Worm (Caenorhabditis elegans): ENCODE data around the gene M04B2.6.
A peak's percentile ranks its signal among the peaks of the same experiment; 100 is the strongest.
"Not testable (repeated sequence)": the region's sequence is repeated elsewhere in the genome, so short reads cannot be mapped to it uniquely, and the experiment has no call there.

Gene M04B2.6

DNA sequence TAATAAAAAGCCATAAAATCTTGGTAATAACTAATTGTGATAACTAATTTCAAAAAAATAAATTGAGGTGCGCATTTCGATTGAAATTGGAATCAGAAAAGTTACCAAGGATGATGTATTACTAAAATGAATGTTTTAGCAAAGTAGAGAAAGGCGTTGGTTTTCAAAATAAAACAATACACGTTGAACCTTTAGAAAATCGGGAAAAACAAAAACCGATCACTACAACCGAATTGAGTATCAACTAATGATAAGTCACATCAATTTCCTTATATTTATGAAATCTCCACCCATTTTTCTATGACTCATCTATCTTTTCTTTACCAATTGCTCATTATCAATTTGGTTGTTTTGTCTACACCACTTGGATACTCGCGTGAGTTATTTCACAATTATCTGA lies 10.1 kb downstream of the M04B2.6 start, which contains the start of gene H21P03.10:
H21P03.10 (plus strand) TSS at position 301 of the 400 bp plus-strand sequence.
- TF ChIP-seq snpc-1.1 (tag; optimal IDR thresholded peaks at IDR 0.05; ENCODE audit: insufficient read depth) (no peak), snpc-1.3 (tag; optimal IDR thresholded peaks at IDR 0.05; ENCODE audit: insufficient read depth) (no peak), egl-44 (GFP tag; IDR thresholded peaks at IDR 0.05) (no peak), unc-62 (GFP tag; optimal IDR thresholded peaks at IDR 0.05) (no peak), dox-1 (GFP tag; IDR thresholded peaks at IDR 0.05) (no peak), C17E4.6 (GFP tag; IDR thresholded peaks at IDR 0.05) (no peak), madf-3 (GFP tag; IDR thresholded peaks at IDR 0.05) (no peak), F10E7.11 (tag; optimal IDR thresholded peaks at IDR 0.05) (no peak), ets-4 (GFP tag; optimal IDR thresholded peaks at IDR 0.05) (no peak), mel-28 (tag; optimal IDR thresholded peaks at IDR 0.05; ENCODE audit: borderline replicate concordance) (no peak), B0336.3 (GFP tag; IDR thresholded peaks at IDR 0.05) (no peak), D2030.7 (GFP tag; IDR thresholded peaks at IDR 0.05) (no peak), pha-4 (tag; optimal IDR thresholded peaks at IDR 0.05) (no peak), ceh-27 (GFP tag; optimal IDR thresholded peaks at IDR 0.05) (no peak), mes-4 (tag; optimal IDR thresholded peaks at IDR 0.05) (no peak), attf-3 (GFP tag; conservative IDR thresholded peaks at IDR 0.05) (no peak), ceh-91 (GFP tag; IDR thresholded peaks at IDR 0.05) (no peak)

DNA sequence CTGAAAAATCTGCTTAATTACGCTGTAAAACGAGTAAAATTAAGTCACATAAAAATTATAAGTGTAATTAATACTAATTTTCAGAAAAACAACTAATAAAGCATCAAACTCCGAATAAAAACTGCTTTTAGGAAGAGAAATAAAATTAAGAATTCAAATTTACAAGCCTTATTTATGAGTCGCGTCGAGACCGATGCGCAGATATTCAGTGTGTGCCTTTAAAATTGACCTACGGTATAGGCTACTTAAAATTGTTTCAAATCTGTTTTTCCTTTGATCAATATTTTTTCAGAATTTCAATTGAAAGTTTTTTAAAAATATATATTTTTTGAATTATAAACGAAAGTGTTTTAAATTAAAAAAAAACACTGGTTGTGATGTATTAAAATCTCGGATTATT lies 12.4 kb downstream of the M04B2.6 start, which contains the start of gene sms-1:
sms-1 (minus strand) TSS at position 6 of the 400 bp plus-strand sequence.
- peak; percentile 89 for TF ChIP-seq lsl-1 (GFP tag; optimal IDR thresholded peaks at IDR 0.05)
- TF ChIP-seq lsy-27 (tag; optimal IDR thresholded peaks at IDR 0.05; ENCODE audit: borderline replicate concordance, insufficient read depth) = no peak
- TF ChIP-seq madf-8 (GFP tag; conservative IDR thresholded peaks at IDR 0.05) = peak; percentile 63
- peak; percentile 92 for TF ChIP-seq madf-6 (GFP tag; IDR thresholded peaks at IDR 0.05)
- no peak for TF ChIP-seq somi-1 (GFP tag; optimal IDR thresholded peaks at IDR 0.05)
- TF ChIP-seq B0035.1 (tag; optimal IDR thresholded peaks at IDR 0.05) = no peak
- TF ChIP-seq ceh-27 (GFP tag; optimal IDR thresholded peaks at IDR 0.05) = no peak
- no peak for TF ChIP-seq nhr-80 (tag; optimal IDR thresholded peaks at IDR 0.05)
- no peak for TF ChIP-seq ztf-22 (GFP tag; optimal IDR thresholded peaks at IDR 0.05)
- TF ChIP-seq F37B4.10 (GFP tag; IDR thresholded peaks at IDR 0.05) = no peak
- TF ChIP-seq rcor-1 (GFP tag; IDR thresholded peaks at IDR 0.05) = no peak
- peak; percentile 90 for TF ChIP-seq xnd-1 (tag; optimal IDR thresholded peaks at IDR 0.05)
- peak; percentile 86 for TF ChIP-seq F33H1.4 (GFP tag; IDR thresholded peaks at IDR 0.05)
- TF ChIP-seq him-1 (tag; optimal IDR thresholded peaks at IDR 0.05) = no peak

DNA sequence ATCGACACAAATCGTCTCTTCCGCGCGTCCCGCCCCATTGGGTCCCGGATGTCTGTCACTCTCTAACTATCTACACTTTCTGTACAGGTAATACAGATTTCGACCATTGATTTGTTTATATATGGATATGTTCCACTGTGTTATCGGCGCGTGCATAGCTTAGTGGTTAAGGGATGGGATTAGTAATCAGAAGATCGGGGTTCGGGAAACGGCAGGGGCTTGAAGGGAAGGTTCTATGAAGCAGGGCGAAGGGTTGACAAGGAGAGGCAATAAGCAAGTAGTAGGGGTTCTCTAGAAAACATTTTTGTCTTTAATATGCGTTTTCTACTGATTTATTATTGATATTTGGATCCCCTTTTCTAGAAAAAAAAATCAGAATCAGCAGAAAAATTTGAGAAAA lies 13.3 kb downstream of the M04B2.6 start:
- TF ChIP-seq lin-26 (GFP tag; IDR thresholded peaks at IDR 0.05) = peak; percentile 72
- TF ChIP-seq tbp1 (GFP tag; optimal IDR thresholded peaks at IDR 0.05) = peak; percentile 82
- peak; percentile 3 for TF ChIP-seq B0261.1 (tag; optimal IDR thresholded peaks at IDR 0.05)
- TF ChIP-seq rpc-1 (optimal IDR thresholded peaks at IDR 0.05) = not testable (repeated sequence)
- TF ChIP-seq rpc-1 (tag; optimal IDR thresholded peaks at IDR 0.05) = peak; percentile 58
- peak; percentile 55; the same call in 1 of the 2 replicates for TF ChIP-seq madf-6 (GFP tag; IDR thresholded peaks at IDR 0.05)
- TF ChIP-seq F33H1.4 (GFP tag; IDR thresholded peaks at IDR 0.05) = 0 out of 2 replicates have a peak, but pooled peaks have one; percentile 12
- TF ChIP-seq rcor-1 (GFP tag; IDR thresholded peaks at IDR 0.05) = 0 out of 2 replicates have a peak, but pooled peaks have one; percentile 6
- 0 out of 2 replicates have a peak, but pooled peaks have one; percentile 34 for TF ChIP-seq nfyb-1 (GFP tag; IDR thresholded peaks at IDR 0.05)
- TF ChIP-seq madf-3 (GFP tag; IDR thresholded peaks at IDR 0.05) = 0 out of 2 replicates have a peak, but pooled peaks have one; percentile 24

Measured in whole organism, young adult.